Worm (Caenorhabditis elegans) whole organism, midembryonic: ENCODE results near the gene frpr-2.

Source experiments
- T22C8.4 ChIP-seq: fragments of 200-800 bp; sonication (Bioruptor generic); IDR thresholded peaks from 2 replicates; pipeline ENCODE4 v1.3.6; 2022; ENCODE audit warnings: missing genetic modification characterization, missing compliant biosample characterization
- cog-1 ChIP-seq: sonication (generic microtip); optimal IDR thresholded peaks from 2 replicates; lab custom pipeline; 2016; ENCODE audit warnings: missing genetic modification characterization, missing compliant biosample characterization
- flt-1 ChIP-seq: fragments of 200-800 bp; sonication (Bioruptor generic); IDR thresholded peaks from 2 replicates; pipeline ENCODE4 v1.3.6; 2022; ENCODE audit warnings: missing genetic modification characterization, missing compliant biosample characterization
- klf-2 ChIP-seq: fragments of 200-800 bp; sonication (Bioruptor generic); conservative IDR thresholded peaks from 2 replicates; pipeline ENCODE4 v1.3.6; 2022; ENCODE audit warnings: missing genetic modification reagents, missing genetic modification characterization, missing compliant biosample characterization
- med-1 ChIP-seq: sonication (generic microtip); optimal IDR thresholded peaks from 2 replicates; lab custom pipeline; 2017; ENCODE audit warnings: missing genetic modification characterization, mild to moderate bottlenecking, missing compliant biosample characterization, antibody characterized with exemption, missing genetic modification reagents; ENCODE audit not compliant: insufficient read depth
- ref-1 ChIP-seq: fragments of 200-800 bp; sonication (Bioruptor generic); conservative IDR thresholded peaks from 2 replicates; pipeline ENCODE4 v1.3.6; 2022; ENCODE audit warnings: missing genetic modification reagents, missing genetic modification characterization, missing compliant biosample characterization
- tab-1 ChIP-seq: fragments of 200-800 bp; sonication (Bioruptor generic); IDR thresholded peaks from 2 replicates; pipeline ENCODE4 v1.3.6; 2022; ENCODE audit warnings: missing genetic modification characterization, missing compliant biosample characterization
- ztf-23 ChIP-seq: fragments of 200-800 bp; sonication (Bioruptor generic); IDR thresholded peaks from 2 replicates; pipeline ENCODE4 v1.3.6; 2022; ENCODE audit warnings: missing genetic modification reagents, missing genetic modification characterization, missing compliant biosample characterization
- ztf-29 ChIP-seq: fragments of 200-800 bp; sonication (Bioruptor generic); IDR thresholded peaks from 2 replicates; pipeline ENCODE4 v1.3.6; 2022; ENCODE audit warnings: missing genetic modification reagents, missing genetic modification characterization, missing compliant biosample characterization

The frpr-2 gene

ce11 chrX:12942296-12942695, 23.0 kb upstream of the frpr-2 start:
- TF ChIP-seq med-1 (GFP tag; lab: Kevin White, UChicago) (no peak), klf-2 (GFP tag; lab: Robert Waterston, UW) (no peak), cog-1 (tag; lab: Kevin White, UChicago) (no peak), ref-1 (no peak), tab-1 (GFP tag; lab: Robert Waterston, UW) (0 out of 2 replicates have a peak, but pooled peaks have one; percentile 25), flt-1 (GFP tag; lab: Robert Waterston, UW) (no peak)

DNA sequence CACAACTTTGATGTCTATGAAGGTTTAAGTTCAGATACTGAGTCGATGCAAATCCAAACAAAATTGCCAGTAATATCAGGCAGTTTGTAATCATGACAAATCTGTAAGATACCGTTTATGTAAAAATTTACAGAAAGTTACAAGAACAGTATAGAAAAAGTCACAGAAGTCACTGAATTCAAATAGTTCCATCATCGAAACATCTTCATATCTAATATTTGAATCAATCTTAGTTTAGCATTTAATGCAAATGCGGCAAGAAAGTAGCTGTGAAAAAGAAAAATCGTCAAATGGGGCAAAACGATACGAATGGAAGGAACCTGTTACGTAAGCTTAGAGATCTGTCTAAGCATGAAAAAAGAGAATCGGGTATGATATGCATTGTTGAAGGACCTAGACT, 22.1 kb upstream of the frpr-2 start, which contains the start of gene gmap-2:
gmap-2 (minus strand) TSS at position 101 of the 400 bp plus-strand sequence.
- TF ChIP-seq ztf-23 (no peak), klf-2 (GFP tag; lab: Robert Waterston, UW) (no peak), flt-1 (GFP tag; lab: Robert Waterston, UW) (no peak), T22C8.4 (no peak), tab-1 (GFP tag; lab: Robert Waterston, UW) (no peak), med-1 (GFP tag; lab: Kevin White, UChicago) (no peak), cog-1 (tag; lab: Kevin White, UChicago) (no peak), ref-1 (no peak), ztf-29 (GFP tag; lab: Robert Waterston, UW) (no peak)

DNA sequence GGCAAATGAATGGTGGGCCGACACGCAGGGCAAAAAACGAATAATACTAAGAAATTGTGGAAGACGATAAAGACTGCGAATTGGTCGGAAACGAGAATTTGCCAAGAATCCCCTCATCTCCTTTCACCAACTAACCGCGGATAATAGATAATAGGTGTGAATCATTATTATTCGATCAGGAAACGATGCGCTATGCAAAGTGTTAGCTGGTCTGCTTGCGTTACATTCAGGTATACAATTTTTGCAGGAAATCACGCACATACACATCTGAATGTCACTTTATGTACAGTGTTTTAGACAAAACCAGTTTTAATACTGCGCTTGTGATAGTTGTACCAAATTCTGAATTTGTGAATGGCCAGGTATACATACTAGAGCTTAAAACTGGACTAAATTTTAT, 20.6 kb upstream of the frpr-2 start:
- TF ChIP-seq ztf-23 (no peak), T22C8.4 (no peak), cog-1 (tag; lab: Kevin White, UChicago) (no peak), flt-1 (GFP tag; lab: Robert Waterston, UW) (no peak)

- TF ChIP-seq ref-1 (no peak), cog-1 (tag; lab: Kevin White, UChicago) (no peak), ztf-23 (no peak), med-1 (GFP tag; lab: Kevin White, UChicago) (no peak), flt-1 (GFP tag; lab: Robert Waterston, UW) (no peak), T22C8.4 (no peak)
These were observed 18.7 kb upstream of the frpr-2 start, which contains the start of gene C05E7.3 for ce11 chrX:12946533-12946932. TSS of gene C05E7.3 (minus strand) at chrX:12946633.

DNA sequence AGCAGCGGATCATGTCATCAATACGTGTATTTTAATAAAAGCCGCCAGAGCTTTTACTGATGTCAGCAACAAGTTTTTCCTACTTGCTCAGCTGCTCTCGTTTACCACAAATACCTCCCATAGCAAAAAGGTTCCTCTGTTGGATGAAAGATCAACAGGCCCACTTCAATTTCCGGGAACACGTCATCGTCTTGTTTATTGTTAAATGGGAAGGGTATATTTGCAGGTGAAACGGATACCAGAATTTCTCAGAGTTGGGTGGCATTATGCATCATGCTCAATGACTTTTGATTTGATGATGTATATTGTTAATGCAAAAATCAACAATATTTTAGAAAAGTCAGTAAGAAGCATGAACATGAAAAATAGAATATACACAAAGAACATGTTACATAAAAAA, 14.1 kb upstream of the frpr-2 start:
- TF ChIP-seq cog-1 (tag; lab: Kevin White, UChicago) (no peak), ztf-23 (no peak)

ce11 chrX:12958897-12959296, 6.4 kb upstream of the frpr-2 start:
- TF ChIP-seq med-1 (GFP tag; lab: Kevin White, UChicago) (no peak), flt-1 (GFP tag; lab: Robert Waterston, UW) (no peak), ref-1 (no peak), ztf-23 (no peak), T22C8.4 (no peak), tab-1 (GFP tag; lab: Robert Waterston, UW) (no peak), klf-2 (GFP tag; lab: Robert Waterston, UW) (no peak), ztf-29 (GFP tag; lab: Robert Waterston, UW) (no peak), cog-1 (tag; lab: Kevin White, UChicago) (no peak)

DNA sequence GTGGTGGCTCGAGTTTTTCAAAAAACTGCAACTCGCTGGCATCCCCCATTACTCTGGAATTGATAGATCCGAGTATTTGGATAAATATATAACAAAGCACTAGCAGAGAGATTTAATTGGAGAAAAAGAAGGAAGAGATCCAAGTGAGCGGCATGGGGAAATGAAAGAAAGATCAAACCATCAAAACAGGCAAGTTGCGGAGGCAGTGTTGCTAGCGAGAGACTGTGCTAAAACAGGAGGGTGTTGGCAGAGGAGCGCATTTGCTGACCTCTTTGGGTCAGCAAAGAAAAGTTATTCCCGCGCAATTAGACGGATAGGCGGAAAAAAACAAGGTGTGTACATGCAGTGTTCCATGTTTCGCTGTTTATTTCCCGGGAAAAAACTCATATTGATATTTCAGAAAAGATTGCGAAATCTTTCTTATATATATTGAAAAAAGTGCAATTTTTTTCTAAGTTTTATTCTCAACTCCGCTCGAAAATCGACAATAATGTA, 10.4 kb downstream of the frpr-2 start, which contains the start of gene ppk-3:
ppk-3 (minus strand) TSS at position 51 of the 495 bp plus-strand sequence.
- TF ChIP-seq flt-1 (GFP tag; lab: Robert Waterston, UW) (no peak), cog-1 (tag; lab: Kevin White, UChicago) (peak; percentile 33)

DNA sequence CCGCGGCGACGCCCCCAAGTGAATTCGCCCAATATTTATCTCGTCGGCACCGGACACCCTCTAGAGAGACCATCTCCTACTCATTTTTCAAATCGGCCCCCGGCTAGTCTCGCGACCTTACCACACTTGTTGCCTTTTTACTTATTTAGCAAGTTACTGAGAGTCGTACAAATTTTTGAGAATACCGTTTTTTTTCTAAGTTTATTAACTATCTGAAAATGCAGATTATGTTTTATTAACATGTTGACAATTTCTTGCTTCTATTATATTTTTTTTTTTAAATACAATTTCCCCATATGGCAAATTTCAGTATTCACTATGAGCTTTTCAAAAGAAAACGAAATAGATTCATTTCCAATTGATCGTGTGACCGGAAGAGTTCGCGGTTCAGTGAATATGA, 11.5 kb downstream of the frpr-2 start, which contains the start of the genes F11C1.4 and F11C1.10:
F11C1.4 (plus strand) TSS at position 301 of the 400 bp plus-strand sequence.
F11C1.10 (plus strand) TSS at position 309 of the 400 bp plus-strand sequence.
- TF ChIP-seq T22C8.4: no peak
- TF ChIP-seq ztf-29 (GFP tag; lab: Robert Waterston, UW): no peak
- TF ChIP-seq tab-1 (GFP tag; lab: Robert Waterston, UW): no peak
- no peak for TF ChIP-seq med-1 (GFP tag; lab: Kevin White, UChicago)
- no peak for TF ChIP-seq ref-1
- no peak for TF ChIP-seq cog-1 (tag; lab: Kevin White, UChicago)
- no peak for TF ChIP-seq ztf-23

ce11 chrX:12977451-12977850, 12.2 kb downstream of the frpr-2 start, which contains the start of gene F11C1.9:
TSS of gene F11C1.9 (minus strand) at chrX:12977551.
- TF ChIP-seq cog-1 (tag; lab: Kevin White, UChicago): no peak
- TF ChIP-seq ztf-23: no peak
- TF ChIP-seq flt-1 (GFP tag; lab: Robert Waterston, UW): no peak
- TF ChIP-seq ref-1: no peak
- TF ChIP-seq med-1 (GFP tag; lab: Kevin White, UChicago): no peak
- TF ChIP-seq klf-2 (GFP tag; lab: Robert Waterston, UW): no peak
- TF ChIP-seq T22C8.4: no peak
- no peak for TF ChIP-seq tab-1 (GFP tag; lab: Robert Waterston, UW)
- TF ChIP-seq ztf-29 (GFP tag; lab: Robert Waterston, UW): no peak

DNA sequence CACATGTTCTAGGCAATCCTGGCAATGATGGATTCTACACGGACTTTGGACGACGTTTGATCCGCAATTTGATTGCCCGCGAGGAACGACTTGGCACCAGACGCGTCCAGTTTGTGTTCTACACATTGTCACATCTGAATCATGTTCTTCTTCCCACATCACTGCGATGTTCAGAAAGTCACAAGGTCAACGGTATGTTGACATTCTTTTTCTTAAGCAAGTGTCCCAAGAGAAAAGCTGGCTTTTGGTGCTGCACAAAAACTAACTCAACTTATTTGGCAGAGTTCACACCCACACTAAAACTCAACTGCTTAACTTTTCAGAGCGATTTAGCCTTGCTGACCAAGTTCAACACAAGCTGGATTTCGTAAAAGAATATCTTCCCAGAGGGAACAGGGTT, 13.3 kb downstream of the frpr-2 start:
- TF ChIP-seq ref-1: no peak
- TF ChIP-seq flt-1 (GFP tag; lab: Robert Waterston, UW): no peak
- no peak for TF ChIP-seq klf-2 (GFP tag; lab: Robert Waterston, UW)
- no peak for TF ChIP-seq tab-1 (GFP tag; lab: Robert Waterston, UW)
- TF ChIP-seq ztf-23: no peak
- TF ChIP-seq med-1 (GFP tag; lab: Kevin White, UChicago): no peak
- no peak for TF ChIP-seq T22C8.4
- TF ChIP-seq cog-1 (tag; lab: Kevin White, UChicago): no peak
- no peak for TF ChIP-seq ztf-29 (GFP tag; lab: Robert Waterston, UW)
